Fruit fly (Drosophila melanogaster): ENCODE measurements around the gene hb.
A peak's percentile ranks its signal among the peaks of the same experiment; 100 is the strongest.

Gene hb

dm6 chr3R:8652731-8653130 is 44.9 kb downstream of the hb start, which contains the start of the genes Sys1 and Dhod (continued):
- TF ChIP-seq CG17186 (GFP tag; optimal IDR thresholded peaks at IDR 0.05) (peak; percentile 53), CG7963 (GFP tag; IDR thresholded peaks at IDR 0.05; ENCODE audit: partially characterized antibody) (peak; percentile 46; the same call in 1 of the 3 replicates), CG11456 (GFP tag; IDR thresholded peaks at IDR 0.05) (peak; percentile 67; the same call in 2 of the 3 replicates)

dm6 chr3R:8650741-8651140 is 46.9 kb downstream of the hb start, which contains the start of the genes Mkk4 and SLIRP2:
Gene Mkk4, minus strand, starts transcription at chr3R:8650796.
Gene SLIRP2, plus strand, starts transcription at chr3R:8651084.
- TF ChIP-seq Lhr (GFP tag; optimal IDR thresholded peaks at IDR 0.05) (peak; percentile 97), az2 (GFP tag; optimal IDR thresholded peaks at IDR 0.05) (peak; percentile 99), CG2129 (GFP tag; IDR thresholded peaks at IDR 0.05; ENCODE audit: partially characterized antibody) (peak; percentile 77), bab2 (GFP tag; optimal IDR thresholded peaks at IDR 0.05) (peak; percentile 99), Rx (GFP tag; IDR thresholded peaks at IDR 0.05) (peak; percentile 97), NC2β (GFP tag; optimal IDR thresholded peaks at IDR 0.05) (peak; percentile 98), tx (GFP tag; optimal IDR thresholded peaks at IDR 0.05) (peak; percentile 99), bbx (GFP tag; IDR thresholded peaks at IDR 0.05; ENCODE audit: partially characterized antibody) (peak; percentile 87), slbo (GFP tag; IDR thresholded peaks at IDR 0.05) (peak; percentile 99), Atf3 (GFP tag; optimal IDR thresholded peaks at IDR 0.05) (peak; percentile 99), dysf (GFP tag; IDR thresholded peaks at IDR 0.05) (peak; percentile 99), so (GFP tag; IDR thresholded peaks at IDR 0.05) (peak; percentile 99), bcd (GFP tag; optimal IDR thresholded peaks at IDR 0.05) (peak; percentile 99), CG17802 (tag; optimal IDR thresholded peaks at IDR 0.05) (peak; percentile 92), CG11398 (GFP tag; optimal IDR thresholded peaks at IDR 0.05) (peak; percentile 98), CG15601 (tag; optimal IDR thresholded peaks at IDR 0.05) (peak; percentile 98), H2.0 (GFP tag; IDR thresholded peaks at IDR 0.05) (peak; percentile 99), CkIIα-i1 (GFP tag; IDR thresholded peaks at IDR 0.05) (peak; percentile 95), sisA (GFP tag; IDR thresholded peaks at IDR 0.05) (peak; percentile 99), CG43689 (GFP tag; IDR thresholded peaks at IDR 0.05) (peak; percentile 97), E2f2 (GFP tag; IDR thresholded peaks at IDR 0.05) (peak; percentile 88), onecut (GFP tag; IDR thresholded peaks at IDR 0.05) (peak; percentile 97), Xbp1 (GFP tag; optimal IDR thresholded peaks at IDR 0.05) (peak; percentile 100), BEAF-32 (GFP tag; optimal IDR thresholded peaks at IDR 0.05) (peak; percentile 95), MESR4 (GFP tag; optimal IDR thresholded peaks at IDR 0.05) (peak; percentile 84), HmgD (GFP tag; optimal IDR thresholded peaks at IDR 0.05) (peak; percentile 98), CG2712 (tag; optimal IDR thresholded peaks at IDR 0.05) (peak; percentile 99), fd3F (GFP tag; optimal IDR thresholded peaks at IDR 0.05) (peak; percentile 99), CG8359 (GFP tag; optimal IDR thresholded peaks at IDR 0.05; ENCODE audit: borderline replicate concordance) (peak; percentile 93), CG9437 (GFP tag; optimal IDR thresholded peaks at IDR 0.05) (peak; percentile 95), CG10431 (GFP tag; optimal IDR thresholded peaks at IDR 0.05) (peak; percentile 96), tll (GFP tag; optimal IDR thresholded peaks at IDR 0.05) (peak; percentile 71 to 88), CG7928 (GFP tag; optimal IDR thresholded peaks at IDR 0.05) (peak; percentile 98), nerfin-1 (tag; optimal IDR thresholded peaks at IDR 0.05) (peak; percentile 97), CG14710 (tag; optimal IDR thresholded peaks at IDR 0.05) (peak; percentile 98), CG30020 (tag; optimal IDR thresholded peaks at IDR 0.05) (peak; percentile 93), gsb (GFP tag; IDR thresholded peaks at IDR 0.05) (peak; percentile 98), CG13775 (GFP tag; optimal IDR thresholded peaks at IDR 0.05) (peak; percentile 99), vvl (GFP tag; IDR thresholded peaks at IDR 0.05) (peak; percentile 100), CG10147 (GFP tag; optimal IDR thresholded peaks at IDR 0.05) (peak; percentile 99), CG13123 (GFP tag; optimal IDR thresholded peaks at IDR 0.05) (peak; percentile 98), tgo (GFP tag; IDR thresholded peaks at IDR 0.05) (peak; percentile 99), trem (tag; optimal IDR thresholded peaks at IDR 0.05) (peak; percentile 97), CG11247 (GFP tag; IDR thresholded peaks at IDR 0.05) (peak; percentile 99), zf30C (GFP tag; optimal IDR thresholded peaks at IDR 0.05) (peak; percentile 54)

Data from whole organism, embryonic.